Fruit fly (Drosophila melanogaster): Measurements from ENCODE around the gene CG31848.

Gene CG31848

DNA sequence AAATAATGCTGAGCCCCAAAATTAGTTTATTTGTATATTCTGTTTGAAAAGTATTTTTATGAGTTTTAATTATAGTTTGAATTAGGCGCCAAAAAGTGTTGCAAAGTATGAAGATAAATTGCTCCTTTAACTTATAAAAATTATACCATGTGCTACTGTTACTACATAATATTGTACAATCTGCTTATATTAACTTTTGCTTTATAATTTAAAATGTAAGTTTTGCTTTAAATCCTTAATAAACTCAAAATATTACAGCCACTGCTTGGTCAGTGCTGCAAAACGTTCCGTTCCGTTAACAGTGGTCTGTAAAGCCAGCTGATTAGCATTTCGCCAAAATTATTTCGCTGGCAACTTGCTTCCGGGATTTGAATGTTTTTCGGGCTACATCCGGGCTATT is 24.0 kb upstream of the CG31848 start, which contains the start of gene CG31729 (continued):
- TF ChIP-seq dmrt99B (tag; optimal IDR thresholded peaks at IDR 0.05) (no peak), MBD-R2 (GFP tag; IDR thresholded peaks at IDR 0.05) (0 out of 2 replicates have a peak, but pooled peaks have one; percentile 38), ash1 (GFP tag; optimal IDR thresholded peaks at IDR 0.05) (no peak), Lhr (GFP tag; optimal IDR thresholded peaks at IDR 0.05) (no peak), pzg (GFP tag; optimal IDR thresholded peaks at IDR 0.05) (peak; percentile 47), vfl (GFP tag; optimal IDR thresholded peaks at IDR 0.05) (no peak), Deaf1 (tag; optimal IDR thresholded peaks at IDR 0.05) (no peak), stc (GFP tag; IDR thresholded peaks at IDR 0.05) (peak; percentile 21; the same call in 1 of the 2 replicates), CG8478 (optimal IDR thresholded peaks at IDR 0.05) (no peak), E2f1 (GFP tag; IDR thresholded peaks at IDR 0.05) (no peak), Trl (optimal IDR thresholded peaks at IDR 0.05) (no peak), Trl (GFP tag; optimal IDR thresholded peaks at IDR 0.05) (no peak), CG15601 (tag; optimal IDR thresholded peaks at IDR 0.05) (no peak), CG31365 (tag; optimal IDR thresholded peaks at IDR 0.05) (no peak), CG8359 (GFP tag; optimal IDR thresholded peaks at IDR 0.05; ENCODE audit: borderline replicate concordance) (no peak), ewg (GFP tag; optimal IDR thresholded peaks at IDR 0.05) (no peak), crol (GFP tag; IDR thresholded peaks at IDR 0.05) (no peak), Ptx1 (GFP tag; IDR thresholded peaks at IDR 0.05) (no peak), Pdp1 (GFP tag; optimal IDR thresholded peaks at IDR 0.05) (no peak), CG14441 (GFP tag; IDR thresholded peaks at IDR 0.05) (no peak), CG12219 (GFP tag; optimal IDR thresholded peaks at IDR 0.05) (no peak), CG2889 (GFP tag; IDR thresholded peaks at IDR 0.05) (no peak), insv (GFP tag; optimal IDR thresholded peaks at IDR 0.05) (no peak), stwl (tag; optimal IDR thresholded peaks at IDR 0.05) (peak; percentile 59), Elba2 (GFP tag; optimal IDR thresholded peaks at IDR 0.05) (no peak), grau (tag; optimal IDR thresholded peaks at IDR 0.05) (no peak), dm (GFP tag; optimal IDR thresholded peaks at IDR 0.05) (no peak), Asciz (GFP tag; optimal IDR thresholded peaks at IDR 0.05) (no peak), lab (GFP tag; optimal IDR thresholded peaks at IDR 0.05) (no peak), CG6654 (GFP tag; optimal IDR thresholded peaks at IDR 0.05) (no peak), HLHmδ (GFP tag; optimal IDR thresholded peaks at IDR 0.05) (no peak), BEAF-32 (GFP tag; optimal IDR thresholded peaks at IDR 0.05) (no peak), HHEX (GFP tag; optimal IDR thresholded peaks at IDR 0.05) (no peak), CG8924 (tag; optimal IDR thresholded peaks at IDR 0.05) (no peak), CG17361 (GFP tag; IDR thresholded peaks at IDR 0.05) (0 out of 3 replicates have a peak, but pooled peaks have one; percentile 8), Fer2 (tag; optimal IDR thresholded peaks at IDR 0.05) (peak; percentile 4), CG9609 (GFP tag; optimal IDR thresholded peaks at IDR 0.05) (no peak), ham (GFP tag; IDR thresholded peaks at IDR 0.05) (no peak), CG4282 (GFP tag; optimal IDR thresholded peaks at IDR 0.05) (no peak), bab2 (GFP tag; optimal IDR thresholded peaks at IDR 0.05) (no peak), ato (GFP tag; IDR thresholded peaks at IDR 0.05; ENCODE audit: partially characterized antibody) (no peak), pfk (GFP tag; optimal IDR thresholded peaks at IDR 0.05) (no peak), Fer1 (GFP tag; optimal IDR thresholded peaks at IDR 0.05) (no peak), bbx (GFP tag; IDR thresholded peaks at IDR 0.05; ENCODE audit: partially characterized antibody) (no peak), CG2116 (GFP tag; optimal IDR thresholded peaks at IDR 0.05) (no peak), C15 (GFP tag; IDR thresholded peaks at IDR 0.05) (no peak), CG1529 (GFP tag; optimal IDR thresholded peaks at IDR 0.05) (no peak), org-1 (GFP tag; optimal IDR thresholded peaks at IDR 0.05) (no peak), Nf-YA (GFP tag; IDR thresholded peaks at IDR 0.05) (no peak), CG18262 (tag; optimal IDR thresholded peaks at IDR 0.05) (no peak), pnt (GFP tag; optimal IDR thresholded peaks at IDR 0.05) (no peak), CG8281 (tag; optimal IDR thresholded peaks at IDR 0.05) (no peak)
